Worm (Caenorhabditis elegans) whole organism, mixed stage, embryonic: ENCODE results near the gene M6.11.

Experiments
- cnd-1 ChIP-seq: fragments of 200-800 bp; sonication (Bioruptor generic); optimal IDR thresholded peaks from 2 replicates; lab custom pipeline; 2018; ENCODE audit warnings: mild to moderate bottlenecking, missing genetic modification characterization, missing compliant biosample characterization
- sptf-1 ChIP-seq: sonication (generic microtip); optimal IDR thresholded peaks from 2 replicates; lab custom pipeline; 2017; ENCODE audit warnings: mild to moderate bottlenecking, missing genetic modification characterization, moderate library complexity, missing compliant biosample characterization
- unc-39 ChIP-seq: fragments of 150-350 bp; optimal IDR thresholded peaks from 2 replicates; lab custom pipeline; 2014; ENCODE audit warnings: missing biosample characterization, missing genetic modification characterization

ce11 chrX:642817-643216 is 1.5 kb upstream of the M6.11 start:
- TF ChIP-seq unc-39 (tag; lab: Kevin White, UChicago): no peak
- no peak for TF ChIP-seq cnd-1 (tag; lab: Kevin White, UChicago)
- TF ChIP-seq sptf-1 (tag; lab: Kevin White, UChicago): no peak
